Worm (Caenorhabditis elegans): ENCODE measurements around the gene unc-6.

- TF ChIP-seq nhr-237 (tag; optimal IDR thresholded peaks at IDR 0.05) (no peak), bed-3 (GFP tag; optimal IDR thresholded peaks at IDR 0.05) (no peak), nhr-76 (tag; optimal IDR thresholded peaks at IDR 0.05) (no peak)
Measured at ce11 chrX:6885227-6885853, 4.1 kb upstream of the unc-6 start, which contains the start of gene F41C6.7.
